Fruit fly (Drosophila melanogaster): Measurements from ENCODE around the gene CG9920.

Gene CG9920

DNA sequence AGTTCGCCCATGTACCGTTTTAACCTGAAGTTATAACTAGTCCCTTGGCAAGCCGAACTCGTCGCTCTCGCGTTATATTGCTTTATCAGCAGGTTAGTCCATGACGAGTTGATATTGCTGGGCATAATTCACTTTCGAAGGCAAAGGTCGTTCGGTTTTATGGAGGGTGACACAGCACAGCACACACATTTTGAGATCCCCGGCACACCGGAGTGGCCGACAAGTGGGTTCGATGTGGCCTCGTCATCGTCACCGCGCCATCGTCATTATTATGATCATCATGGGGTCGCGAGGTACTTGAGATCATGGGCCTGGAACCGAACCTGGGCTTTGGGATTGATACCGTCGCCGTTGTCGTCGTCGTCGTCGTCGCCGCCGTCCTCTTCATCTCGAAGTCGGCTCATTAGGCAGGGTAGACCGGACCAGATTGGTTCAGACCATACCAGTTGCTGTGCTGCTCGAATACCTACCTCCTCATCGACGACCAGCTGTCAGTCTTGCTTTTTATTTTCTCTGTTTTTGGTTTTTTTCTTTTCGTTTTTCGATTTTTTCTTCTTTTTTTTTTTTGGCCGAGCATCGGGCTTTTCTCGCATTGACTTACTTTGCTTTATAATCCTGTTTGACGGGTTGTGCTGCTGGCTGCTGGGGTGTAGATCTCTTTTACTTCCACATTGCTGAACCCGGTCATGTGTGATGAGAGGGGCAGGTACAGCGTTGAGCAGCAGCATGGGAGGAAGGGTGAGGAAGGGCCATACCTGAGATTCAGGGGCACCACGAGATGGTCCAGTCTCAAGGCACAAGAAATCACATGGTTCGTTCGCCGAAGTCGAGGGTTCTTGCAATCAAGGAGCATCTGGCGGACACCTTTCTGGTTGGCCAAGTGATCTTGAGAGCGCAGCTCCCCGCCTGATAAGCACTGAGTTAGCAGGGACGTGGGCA lies 36.6 kb downstream of the CG9920 start:
- no peak for TF ChIP-seq CG17801 (GFP tag; optimal IDR thresholded peaks at IDR 0.05; ENCODE audit: partially characterized antibody)

DNA sequence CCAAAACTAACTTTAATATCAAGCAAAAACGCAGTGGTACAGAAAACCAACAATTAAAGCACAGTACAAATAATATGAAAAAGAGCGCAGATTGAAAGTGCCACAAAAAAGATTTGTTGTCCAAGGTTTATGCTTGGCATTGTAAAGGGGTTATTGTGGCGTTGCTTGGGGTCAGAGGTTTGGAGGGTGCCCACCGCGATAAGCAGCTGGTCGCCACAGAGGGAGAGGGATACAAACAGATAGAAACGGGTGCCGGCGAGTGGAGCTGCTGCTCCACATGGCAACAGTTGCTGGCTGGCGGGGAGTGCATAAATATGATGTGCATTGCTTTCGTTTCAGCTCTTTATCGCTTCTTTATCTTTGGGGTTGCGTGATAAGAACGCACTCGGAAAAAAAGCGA lies 37.5 kb downstream of the CG9920 start:
- no peak for TF ChIP-seq CG17801 (GFP tag; optimal IDR thresholded peaks at IDR 0.05; ENCODE audit: partially characterized antibody)

DNA sequence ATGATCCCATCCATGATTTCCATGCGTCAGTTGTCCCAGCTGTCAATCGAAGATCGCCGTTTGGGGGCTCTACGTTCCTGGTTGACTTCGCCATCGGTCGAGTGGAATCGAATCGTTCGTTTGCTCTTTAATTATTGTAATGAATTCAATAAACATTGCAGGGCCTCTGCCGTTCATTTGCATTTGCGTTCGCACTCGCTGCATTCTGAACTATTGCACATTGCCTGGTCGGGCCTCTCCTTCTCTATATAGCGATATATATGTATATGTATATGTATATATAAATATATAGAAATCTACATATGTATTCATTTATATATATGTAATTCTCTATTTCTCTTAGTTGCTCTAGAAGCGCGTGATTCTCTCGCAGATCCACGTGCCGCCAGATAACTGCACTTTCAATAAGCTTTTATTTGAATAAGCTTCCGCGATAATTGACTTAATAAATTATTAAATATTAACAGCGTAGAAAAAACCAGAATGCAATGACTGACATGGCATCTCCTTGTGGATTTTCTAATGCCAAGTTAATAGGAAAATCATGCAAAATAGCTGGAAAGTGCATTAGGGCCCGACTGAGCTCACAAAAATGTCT lies 38.1 kb downstream of the CG9920 start:
- TF ChIP-seq CG17801 (GFP tag; optimal IDR thresholded peaks at IDR 0.05; ENCODE audit: partially characterized antibody): no peak

DNA sequence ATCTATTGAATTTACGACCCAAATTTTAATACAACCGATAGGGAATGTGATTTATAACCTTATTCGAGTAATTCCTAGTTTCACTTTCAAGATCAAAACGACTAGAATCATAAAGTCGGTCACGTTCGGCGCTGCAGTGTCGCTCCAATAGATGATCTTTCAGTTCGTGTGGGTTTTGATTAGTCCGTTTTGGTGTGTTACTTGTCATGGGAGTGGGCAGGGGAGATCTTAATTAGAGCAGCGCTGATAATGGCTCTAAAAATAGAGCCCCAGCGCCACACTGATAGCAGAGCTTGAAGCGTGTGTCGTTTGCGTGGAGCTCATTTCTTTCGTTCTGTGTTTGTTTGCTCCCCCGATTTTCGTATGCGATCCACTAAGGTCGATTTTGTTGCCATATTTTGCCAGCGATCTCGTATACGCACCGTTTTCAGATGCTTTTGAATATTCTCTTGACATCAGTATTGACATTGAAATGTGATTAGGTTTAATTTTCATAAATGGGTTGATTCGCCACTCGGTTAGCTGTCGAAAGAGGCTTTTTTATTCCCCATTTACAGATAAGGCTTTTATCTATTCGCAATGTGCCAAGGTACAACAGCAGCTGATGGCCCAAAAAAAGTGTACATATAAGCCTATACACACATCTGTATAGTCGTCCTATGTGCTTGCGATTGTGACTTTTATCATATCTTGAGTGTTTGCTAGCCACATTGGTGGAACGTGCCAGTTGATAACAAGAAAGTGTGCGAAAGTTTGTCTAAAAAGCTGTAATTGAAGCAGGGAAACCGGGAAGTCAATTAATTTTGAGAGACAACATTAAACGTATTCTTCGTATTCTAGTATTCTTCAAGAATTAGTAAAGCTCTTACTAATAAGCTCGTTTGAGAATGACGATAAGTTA lies 39.1 kb downstream of the CG9920 start:
- no peak for TF ChIP-seq CG17801 (GFP tag; optimal IDR thresholded peaks at IDR 0.05; ENCODE audit: partially characterized antibody)

DNA sequence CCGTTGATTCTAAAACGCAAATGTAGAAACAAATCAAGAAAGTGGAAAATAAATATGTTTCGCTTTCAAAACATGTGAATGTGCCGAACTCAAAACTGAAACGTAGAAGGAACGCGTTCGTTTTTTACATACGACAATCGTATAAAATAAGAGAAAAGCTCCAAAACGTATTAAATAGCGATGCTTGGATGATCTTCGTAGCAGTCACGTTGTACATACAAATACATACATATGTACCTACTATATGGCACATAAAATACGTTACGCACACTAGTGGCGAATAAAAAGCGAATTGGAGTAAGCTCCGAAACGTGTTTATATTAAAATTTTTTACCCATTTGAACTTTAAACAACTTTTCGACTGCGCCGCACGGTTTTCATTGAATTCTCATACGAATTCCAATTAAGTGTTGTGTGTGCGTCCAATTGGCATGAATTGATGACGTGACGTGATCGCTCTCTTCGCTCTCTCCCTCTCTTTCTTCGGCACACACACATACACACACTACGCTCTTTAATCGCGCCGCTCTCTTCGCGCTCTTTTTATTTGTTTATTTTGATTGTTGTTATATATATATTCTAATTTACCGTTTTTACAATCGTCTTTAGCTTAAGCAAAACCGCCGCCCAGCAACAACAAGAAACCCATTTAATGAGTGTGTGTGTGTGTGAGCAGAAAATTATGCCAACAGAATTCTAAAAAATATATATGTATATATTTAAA lies 40.6 kb downstream of the CG9920 start:
- TF ChIP-seq CG17801 (GFP tag; optimal IDR thresholded peaks at IDR 0.05; ENCODE audit: partially characterized antibody): peak; percentile 43

DNA sequence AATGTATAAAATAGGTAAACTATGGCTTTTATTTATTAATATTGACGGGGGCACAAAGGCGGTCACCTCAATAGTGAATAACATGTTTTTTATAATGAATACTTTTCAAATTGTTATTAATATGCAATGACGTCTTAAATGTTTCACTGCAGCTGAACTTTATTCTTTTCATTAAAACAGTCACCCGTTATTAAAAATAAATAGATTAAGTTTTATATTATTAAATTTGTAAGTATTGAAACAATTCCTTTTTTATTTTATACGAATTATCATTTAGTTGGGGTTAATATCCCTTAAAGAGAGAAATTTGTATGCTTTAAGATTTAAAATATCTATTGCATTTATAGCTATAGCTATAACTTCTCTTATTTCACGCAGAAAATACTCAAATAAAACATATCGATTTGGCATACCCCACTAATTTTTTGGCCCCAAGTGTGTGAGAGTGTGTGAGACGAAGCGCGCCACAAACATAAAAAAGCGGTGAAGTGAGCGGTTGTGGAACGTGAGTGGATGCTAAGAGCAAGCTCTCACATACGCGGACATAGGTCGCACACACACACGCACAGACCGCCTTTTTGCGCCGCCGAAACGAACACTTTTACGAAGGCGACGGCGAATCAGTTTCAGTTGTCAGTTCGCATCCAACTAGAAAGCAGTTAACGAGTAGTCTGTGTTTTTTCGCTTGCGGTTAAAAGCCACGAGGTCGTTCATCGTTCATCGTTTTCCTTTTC lies 41.4 kb downstream of the CG9920 start, which contains the start of gene foxo:
foxo (plus strand) TSS at position 626 of the 734 bp plus-strand sequence.
- TF ChIP-seq CG17801 (GFP tag; optimal IDR thresholded peaks at IDR 0.05; ENCODE audit: partially characterized antibody): peak; percentile 50

DNA sequence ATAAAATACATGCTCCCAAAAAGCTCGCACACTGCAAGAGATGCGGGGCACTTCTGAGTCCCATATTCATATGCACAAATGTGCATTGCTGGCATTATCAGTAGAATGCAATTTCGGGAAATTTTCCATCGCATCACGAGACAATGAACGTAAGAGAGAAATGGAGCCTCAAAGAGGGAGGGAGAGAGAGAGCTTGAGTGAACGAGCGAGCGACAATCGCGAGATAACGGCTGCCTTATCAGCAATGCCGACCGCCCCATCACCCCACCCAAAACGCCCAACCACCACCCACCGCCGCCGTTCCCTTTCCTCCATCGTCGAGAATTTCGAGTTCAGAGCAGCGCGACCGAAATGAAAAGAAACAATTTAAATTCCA lies 41.9 kb downstream of the CG9920 start:
- peak; percentile 48 for TF ChIP-seq CG17801 (GFP tag; optimal IDR thresholded peaks at IDR 0.05; ENCODE audit: partially characterized antibody)

DNA sequence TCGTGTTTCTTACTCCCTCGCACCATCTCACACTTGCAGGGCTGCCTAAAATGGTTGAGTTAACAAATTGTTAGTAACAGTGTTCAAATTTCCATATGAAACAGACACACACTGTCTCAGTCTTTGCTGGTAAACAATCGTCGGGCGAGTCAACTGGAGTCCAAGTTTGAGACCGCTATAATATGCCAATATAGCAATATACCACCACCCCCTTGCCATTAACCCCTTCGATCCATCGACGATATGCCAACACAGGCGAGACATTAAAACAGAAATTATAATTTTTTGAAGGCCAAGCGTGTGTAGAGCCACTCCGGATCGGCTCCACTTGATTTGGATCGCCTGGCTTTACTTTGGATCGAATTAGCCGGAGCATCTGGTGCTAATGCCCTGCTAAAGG lies 43.8 kb downstream of the CG9920 start:
- TF ChIP-seq CG17801 (GFP tag; optimal IDR thresholded peaks at IDR 0.05; ENCODE audit: partially characterized antibody): no peak

DNA sequence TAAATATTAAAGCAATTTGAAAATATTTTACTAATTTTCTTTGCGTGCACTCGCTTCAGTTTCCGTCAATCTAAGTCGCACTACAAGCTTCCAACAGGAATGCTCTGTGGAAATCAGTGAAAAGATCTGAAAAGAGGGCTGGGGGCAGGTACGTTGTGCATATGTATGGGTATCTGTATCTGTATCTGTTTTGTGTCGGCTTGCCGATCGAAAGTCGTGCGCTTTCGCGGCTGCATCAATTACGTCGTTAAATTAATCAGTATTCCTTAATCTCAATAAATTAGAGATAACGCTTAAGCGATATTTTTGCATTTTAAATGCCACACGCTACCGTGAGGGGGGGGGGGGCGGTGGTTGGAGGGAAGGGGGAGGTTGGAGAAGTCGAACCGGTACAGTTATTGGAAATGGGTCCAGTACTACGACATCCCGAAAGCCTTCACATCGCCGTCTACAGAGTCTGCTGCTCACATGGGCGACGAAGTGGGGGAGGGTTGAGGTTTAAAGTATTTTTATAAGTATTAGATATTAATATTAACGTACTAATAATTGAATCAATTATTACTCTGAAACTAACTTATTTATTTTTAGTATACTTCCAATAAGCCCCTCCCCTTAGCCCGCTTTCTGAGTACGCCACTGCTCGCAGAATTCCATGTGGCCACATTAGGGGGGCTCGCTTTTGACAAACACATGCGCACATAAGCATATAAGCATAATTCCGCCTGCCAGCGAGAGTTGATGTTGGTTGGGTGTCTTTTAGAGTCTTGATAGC lies 44.7 kb downstream of the CG9920 start:
- TF ChIP-seq CG17801 (GFP tag; optimal IDR thresholded peaks at IDR 0.05; ENCODE audit: partially characterized antibody): peak; percentile 75

DNA sequence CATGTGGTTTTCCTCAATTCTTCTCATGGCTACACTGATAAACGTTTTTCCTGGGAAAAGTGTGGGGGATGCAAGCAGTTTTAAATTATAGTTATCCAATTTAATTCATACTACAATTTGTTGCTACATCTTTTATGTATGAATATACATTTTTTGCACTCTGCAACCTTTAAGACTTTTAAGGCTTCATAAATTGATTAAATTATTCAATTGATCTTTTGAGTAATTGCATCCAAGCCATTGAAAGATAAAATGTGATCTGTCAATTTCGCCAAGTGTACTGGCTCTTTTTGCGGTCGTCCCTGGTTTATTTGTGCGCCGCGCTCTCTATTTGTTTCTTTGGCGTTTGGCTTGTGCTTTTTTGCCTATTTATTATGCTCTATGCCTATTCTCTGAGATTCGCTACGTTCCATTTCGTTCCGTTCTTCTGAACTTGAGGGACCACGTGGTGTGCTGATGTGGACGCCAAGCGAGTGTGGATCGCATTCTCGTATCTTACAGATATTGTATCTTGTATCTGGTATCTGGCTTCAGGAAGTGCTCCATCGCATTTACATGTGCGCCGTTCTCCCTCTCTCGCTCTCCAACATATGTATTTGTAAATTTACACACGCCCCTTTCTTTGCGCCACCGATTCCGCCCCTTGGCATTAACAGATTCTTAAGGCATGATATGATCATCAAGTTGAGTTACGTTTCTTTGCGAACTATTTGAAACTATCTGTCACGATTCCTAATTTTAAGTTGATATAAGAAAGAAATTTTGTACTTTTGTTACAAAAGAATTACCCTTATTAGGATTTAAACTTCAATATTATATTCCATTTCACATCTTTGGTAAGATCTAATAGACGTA lies 45.5 kb downstream of the CG9920 start:
- TF ChIP-seq CG17801 (GFP tag; optimal IDR thresholded peaks at IDR 0.05; ENCODE audit: partially characterized antibody): peak; percentile 57

DNA sequence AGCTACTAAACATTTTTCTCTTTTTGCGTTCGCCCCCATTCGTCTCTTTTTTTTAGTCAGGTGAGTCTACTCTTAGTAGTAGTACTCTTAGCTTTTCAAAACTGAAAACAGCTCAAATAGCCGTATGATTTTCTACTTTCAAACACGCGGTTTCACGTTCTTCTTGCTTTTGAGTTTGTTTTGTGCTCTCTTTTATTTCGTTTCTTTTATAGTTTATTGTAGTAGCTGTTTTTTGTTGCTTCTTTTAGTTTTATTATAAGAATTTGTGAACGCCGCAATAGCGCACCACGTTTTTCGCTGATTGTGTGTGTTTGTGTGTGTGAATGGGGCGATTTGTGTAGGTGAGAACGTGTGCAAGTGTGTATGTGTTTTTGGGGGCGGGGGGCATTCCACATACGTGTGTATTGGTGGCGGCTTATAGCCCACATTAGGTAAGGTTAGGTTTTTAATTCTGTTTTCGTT lies 46.5 kb downstream of the CG9920 start:
- peak; percentile 98 for TF ChIP-seq CG17801 (GFP tag; optimal IDR thresholded peaks at IDR 0.05; ENCODE audit: partially characterized antibody)

DNA sequence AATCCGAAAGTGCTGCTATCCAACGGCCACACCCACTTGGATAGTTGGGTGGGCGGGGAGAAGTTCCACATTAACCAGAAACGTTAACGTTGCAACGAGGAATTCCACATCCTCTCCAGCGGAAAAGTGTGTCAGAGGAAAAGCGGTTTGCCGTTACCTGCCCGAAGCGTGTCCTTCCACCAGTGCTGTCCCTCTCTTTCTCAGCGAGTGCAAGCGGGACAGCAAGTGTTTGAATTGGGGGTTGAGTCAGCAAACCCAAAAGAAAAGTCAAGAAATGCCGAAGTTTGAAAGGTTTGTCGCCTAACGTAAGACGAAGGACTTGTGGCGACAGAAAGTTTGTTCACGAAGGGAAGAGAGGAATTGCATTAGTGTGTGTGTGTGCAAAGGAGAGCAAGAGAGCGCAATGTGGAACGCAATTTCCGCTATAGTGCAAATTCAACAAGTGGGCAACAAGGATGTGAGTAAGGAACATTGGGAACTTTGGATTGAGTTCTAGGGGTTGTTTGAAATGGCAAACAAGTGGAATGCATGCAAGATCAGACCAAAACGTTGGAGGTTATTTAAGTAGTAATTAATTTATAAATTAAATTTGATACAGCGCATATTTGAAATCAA lies 47.2 kb downstream of the CG9920 start:
- TF ChIP-seq CG17801 (GFP tag; optimal IDR thresholded peaks at IDR 0.05; ENCODE audit: partially characterized antibody): no peak

All from ovary, adult (tissue).